Worm (Caenorhabditis elegans): ENCODE measurements around the gene pcyt-2.2.

DNA sequence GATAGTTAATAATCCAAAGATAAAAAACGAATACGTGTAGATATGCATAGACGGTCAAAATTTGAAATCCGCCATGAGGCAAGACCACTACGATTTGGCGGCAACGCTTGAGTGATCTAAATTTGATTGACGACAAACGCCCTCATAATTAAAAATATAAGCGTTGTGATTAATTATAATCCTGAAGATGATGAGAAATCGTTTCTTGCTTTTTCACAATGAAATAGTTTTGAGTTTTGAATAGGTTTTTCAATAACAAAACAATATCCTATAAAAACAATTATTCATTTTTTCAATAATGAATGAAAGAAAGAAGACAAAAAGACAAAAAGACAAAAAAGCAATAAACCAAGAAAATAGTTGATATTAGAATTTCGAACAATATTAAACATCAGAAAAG, 36.7 kb upstream of the pcyt-2.2 start, which contains the start of gene C54D2.6:
- TF ChIP-seq bed-2 (GFP tag; IDR thresholded peaks at IDR 0.05), result no peak
- TF ChIP-seq nhr-27 (tag; optimal IDR thresholded peaks at IDR 0.05), result no peak
- no peak for TF ChIP-seq pha-4 (tag; optimal IDR thresholded peaks at IDR 0.05)
- no peak for TF ChIP-seq tlf-1 (GFP tag; optimal IDR thresholded peaks at IDR 0.05)
- no peak for TF ChIP-seq unc-62 (GFP tag; optimal IDR thresholded peaks at IDR 0.05)
- TF ChIP-seq ets-4 (GFP tag; optimal IDR thresholded peaks at IDR 0.05), result no peak
- TF ChIP-seq dpl-1 (GFP tag; optimal IDR thresholded peaks at IDR 0.05), result no peak
- no peak for TF ChIP-seq F39B2.1 (GFP tag; IDR thresholded peaks at IDR 0.05)
- no peak for TF ChIP-seq F49E8.2 (tag; optimal IDR thresholded peaks at IDR 0.05; ENCODE audit: insufficient read depth)
- no peak for TF ChIP-seq rcor-1 (GFP tag; IDR thresholded peaks at IDR 0.05)
- no peak for TF ChIP-seq ztf-26 (tag; optimal IDR thresholded peaks at IDR 0.05)
- no peak for TF ChIP-seq zim-3 (tag; optimal IDR thresholded peaks at IDR 0.05)
- no peak for TF ChIP-seq Y53G8AR.9 (GFP tag; conservative IDR thresholded peaks at IDR 0.05)

Data from whole organism, young adult.